Fruit fly (Drosophila melanogaster): ENCODE measurements around the gene comt.

The comt gene

dm6 chrX:13233811-13234737, 24.7 kb upstream of the comt start (continued):
- TF ChIP-seq D (optimal IDR thresholded peaks at IDR 0.05), result no peak
- TF ChIP-seq D (GFP tag; optimal IDR thresholded peaks at IDR 0.05), result peak; percentile 86
- peak; percentile 47; the same call in 1 of the 2 replicates for TF ChIP-seq MBD-R2 (GFP tag; IDR thresholded peaks at IDR 0.05)
- TF ChIP-seq sqz (GFP tag; optimal IDR thresholded peaks at IDR 0.05), result peak; percentile 73
- peak; percentile 97 for TF ChIP-seq CG10979 (tag; optimal IDR thresholded peaks at IDR 0.05)
- TF ChIP-seq wdn (GFP tag; IDR thresholded peaks at IDR 0.05), result peak; percentile 32
- peak; percentile 60; the same call in 1 of the 2 replicates for TF ChIP-seq Atf6 (GFP tag; IDR thresholded peaks at IDR 0.05)
- peak; percentile 48 for TF ChIP-seq lbe (GFP tag; optimal IDR thresholded peaks at IDR 0.05)
- peak; percentile 79 for TF ChIP-seq stc (GFP tag; IDR thresholded peaks at IDR 0.05)
- TF ChIP-seq Xbp1 (GFP tag; optimal IDR thresholded peaks at IDR 0.05), result peak; percentile 73
- TF ChIP-seq vfl (GFP tag; optimal IDR thresholded peaks at IDR 0.05), result peak; percentile 49
- peak; percentile 89 for TF ChIP-seq row (GFP tag; IDR thresholded peaks at IDR 0.05)
- peak; percentile 92 for TF ChIP-seq CG8924 (tag; optimal IDR thresholded peaks at IDR 0.05)
- TF ChIP-seq fd3F (GFP tag; optimal IDR thresholded peaks at IDR 0.05), result peak; percentile 48
- TF ChIP-seq Xrp1 (GFP tag; IDR thresholded peaks at IDR 0.05), result peak; percentile 91
- TF ChIP-seq az2 (GFP tag; optimal IDR thresholded peaks at IDR 0.05), result peak; percentile 83
- peak; percentile 66 for TF ChIP-seq CG12104 (GFP tag; optimal IDR thresholded peaks at IDR 0.05)
- peak; percentile 74; the same call in 2 of the 3 replicates for TF ChIP-seq dysf (GFP tag; IDR thresholded peaks at IDR 0.05)
- no peak for TF ChIP-seq Doc2 (GFP tag; IDR thresholded peaks at IDR 0.05)
- peak; percentile 89 for TF ChIP-seq CG7271 (tag; optimal IDR thresholded peaks at IDR 0.05)
- peak; percentile 80 for TF ChIP-seq CG18476 (GFP tag; optimal IDR thresholded peaks at IDR 0.05)
- peak; percentile 69 for TF ChIP-seq Gug (GFP tag; IDR thresholded peaks at IDR 0.05)
- peak; percentile 82 for TF ChIP-seq CG8359 (GFP tag; optimal IDR thresholded peaks at IDR 0.05; ENCODE audit: borderline replicate concordance)
- TF ChIP-seq Trl (optimal IDR thresholded peaks at IDR 0.05), result peak; percentile 23 to 47
- peak; percentile 84 for TF ChIP-seq Trl (GFP tag; optimal IDR thresholded peaks at IDR 0.05)
- TF ChIP-seq CG2116 (GFP tag; optimal IDR thresholded peaks at IDR 0.05), result peak; percentile 35
- peak; percentile 36 for TF ChIP-seq p53 (GFP tag; optimal IDR thresholded peaks at IDR 0.05)
- peak; percentile 61 for TF ChIP-seq grau (tag; optimal IDR thresholded peaks at IDR 0.05)
- no peak for TF ChIP-seq CG13894 (tag; optimal IDR thresholded peaks at IDR 0.05)
- peak; percentile 81 for TF ChIP-seq CG1602 (GFP tag; optimal IDR thresholded peaks at IDR 0.05)
- TF ChIP-seq nerfin-2 (GFP tag; IDR thresholded peaks at IDR 0.05; ENCODE audit: partially characterized antibody), result no peak
- peak; percentile 61 for TF ChIP-seq tx (GFP tag; optimal IDR thresholded peaks at IDR 0.05)
- TF ChIP-seq sug (tag; optimal IDR thresholded peaks at IDR 0.05), result peak; percentile 34
- peak; percentile 62 for TF ChIP-seq CG1647 (GFP tag; optimal IDR thresholded peaks at IDR 0.05)
- peak; percentile 44 for TF ChIP-seq CG7745 (tag; optimal IDR thresholded peaks at IDR 0.05)
- TF ChIP-seq CG43689 (GFP tag; IDR thresholded peaks at IDR 0.05), result peak; percentile 57; the same call in 1 of the 2 replicates
- no peak for TF ChIP-seq hbn (GFP tag; IDR thresholded peaks at IDR 0.05; ENCODE audit: partially characterized antibody)
- peak; percentile 85 for TF ChIP-seq CG10209 (GFP tag; optimal IDR thresholded peaks at IDR 0.05)
- peak; percentile 88 for TF ChIP-seq D19A (tag; optimal IDR thresholded peaks at IDR 0.05)
- peak; percentile 81 for TF ChIP-seq HHEX (GFP tag; optimal IDR thresholded peaks at IDR 0.05)
- TF ChIP-seq E2f2 (GFP tag; IDR thresholded peaks at IDR 0.05), result peak; percentile 59; the same call in 1 of the 2 replicates
- peak; percentile 60 for TF ChIP-seq NC2α (GFP tag; optimal IDR thresholded peaks at IDR 0.05)
- no peak for TF ChIP-seq pfk (GFP tag; optimal IDR thresholded peaks at IDR 0.05)
- TF ChIP-seq sd (tag; optimal IDR thresholded peaks at IDR 0.05), result peak; percentile 10
- no peak for TF ChIP-seq CG7928 (GFP tag; optimal IDR thresholded peaks at IDR 0.05)
- peak; percentile 94 for TF ChIP-seq CG10959 (GFP tag; IDR thresholded peaks at IDR 0.05)
- peak; percentile 31 for TF ChIP-seq Fer2 (tag; optimal IDR thresholded peaks at IDR 0.05)
- TF ChIP-seq tio (GFP tag; optimal IDR thresholded peaks at IDR 0.05), result peak; percentile 81
- peak; percentile 74 for TF ChIP-seq Bteb2 (GFP tag; optimal IDR thresholded peaks at IDR 0.05)
